Fruit fly (Drosophila melanogaster) Kc167 (cell line): ENCODE data around the gene CG11889.

ENCODE experiments used
- Myc ChIP-seq: fragments of >200 bp; optimal IDR thresholded peaks from 2 replicates; lab custom pipeline; 2017; ENCODE audit warnings: missing external identifiers
- Sin3A ChIP-seq: fragments of >200 bp; optimal IDR thresholded peaks from 2 replicates; lab custom pipeline; 2018; ENCODE audit warnings: missing external identifiers
- h ChIP-seq: fragments of >200 bp; optimal IDR thresholded peaks from 3 replicates; lab custom pipeline; 2018; ENCODE audit warnings: missing external identifiers
- insv ChIP-seq: fragments of >200 bp; optimal IDR thresholded peaks from 3 replicates; lab custom pipeline; 2018; ENCODE audit warnings: missing external identifiers
- psq ChIP-seq: fragments of >200 bp; optimal IDR thresholded peaks from 2 replicates; lab custom pipeline; 2017; ENCODE audit warnings: missing external identifiers
- ttk ChIP-seq: sonication (Bioruptor generic); optimal IDR thresholded peaks from 2 replicates; lab custom pipeline; 2017; ENCODE audit warnings: missing external identifiers

Gene CG11889

dm6 chr3R:25300575-25300974 is 30.6 kb downstream of the CG11889 start, which contains the start of gene CG13659:
Gene CG13659 (plus strand): TSS chr3R:25300891.
- TF ChIP-seq insv (lab: Kevin White, UChicago): no peak
- TF ChIP-seq ttk (lab: Kevin White, UChicago): no peak
- TF ChIP-seq h: no peak
- TF ChIP-seq psq: no peak
- no peak for TF ChIP-seq Sin3A (lab: Kevin White, UChicago)
- TF ChIP-seq Myc (lab: Kevin White, UChicago): no peak

dm6 chr3R:25302239-25302638 is 32.2 kb downstream of the CG11889 start, which contains the start of gene CG31370:
Gene CG31370 (plus strand): TSS chr3R:25302464.
- TF ChIP-seq Myc (lab: Kevin White, UChicago): no peak
- TF ChIP-seq psq: no peak
- no peak for TF ChIP-seq insv (lab: Kevin White, UChicago)
- TF ChIP-seq h: no peak
- no peak for TF ChIP-seq Sin3A (lab: Kevin White, UChicago)
- no peak for TF ChIP-seq ttk (lab: Kevin White, UChicago)

dm6 chr3R:25303857-25304440 is 33.9 kb downstream of the CG11889 start, which contains the start of gene CG31436:
Gene CG31436 (plus strand): TSS chr3R:25304137.
- no peak for TF ChIP-seq insv (lab: Kevin White, UChicago)
- TF ChIP-seq ttk (lab: Kevin White, UChicago): no peak
- TF ChIP-seq Sin3A (lab: Kevin White, UChicago): no peak
- TF ChIP-seq Myc (lab: Kevin White, UChicago): no peak
- no peak for TF ChIP-seq h
- no peak for TF ChIP-seq psq

- no peak for TF ChIP-seq ttk (lab: Kevin White, UChicago)
- TF ChIP-seq Sin3A (lab: Kevin White, UChicago): no peak
- TF ChIP-seq h: no peak
- TF ChIP-seq Myc (lab: Kevin White, UChicago): no peak
- TF ChIP-seq psq: no peak
- no peak for TF ChIP-seq insv (lab: Kevin White, UChicago)
These were observed 36.0 kb downstream of the CG11889 start for dm6 chr3R:25305822-25306544.

- TF ChIP-seq insv (lab: Kevin White, UChicago) (no peak), h (no peak), ttk (lab: Kevin White, UChicago) (no peak), psq (no peak), Myc (lab: Kevin White, UChicago) (no peak), Sin3A (lab: Kevin White, UChicago) (no peak)
These were observed 38.2 kb downstream of the CG11889 start, which contains the start of gene CG10550 for dm6 chr3R:25308228-25308627. Gene CG10550 (minus strand): TSS chr3R:25308391.

- TF ChIP-seq Myc (lab: Kevin White, UChicago) (no peak), Sin3A (lab: Kevin White, UChicago) (no peak), psq (no peak), h (no peak), insv (lab: Kevin White, UChicago) (no peak), ttk (lab: Kevin White, UChicago) (no peak)
These were observed 39.2 kb downstream of the CG11889 start for dm6 chr3R:25309175-25309574.

- no peak for TF ChIP-seq Sin3A (lab: Kevin White, UChicago)
- TF ChIP-seq psq: no peak
- no peak for TF ChIP-seq insv (lab: Kevin White, UChicago)
- TF ChIP-seq Myc (lab: Kevin White, UChicago): no peak
- TF ChIP-seq ttk (lab: Kevin White, UChicago): no peak
- TF ChIP-seq h: no peak
These were observed 40.8 kb downstream of the CG11889 start, which contains the start of gene CG31099 for dm6 chr3R:25310843-25311242. Gene CG31099 (minus strand): TSS chr3R:25310943.

- TF ChIP-seq Myc (lab: Kevin White, UChicago): no peak
- TF ChIP-seq psq: no peak
- no peak for TF ChIP-seq Sin3A (lab: Kevin White, UChicago)
- no peak for TF ChIP-seq h
- TF ChIP-seq insv (lab: Kevin White, UChicago): no peak
- no peak for TF ChIP-seq ttk (lab: Kevin White, UChicago)
These were observed 42.6 kb downstream of the CG11889 start for dm6 chr3R:25312583-25312982.

- TF ChIP-seq Myc (lab: Kevin White, UChicago) (no peak), h (no peak), ttk (lab: Kevin White, UChicago) (no peak), psq (no peak), Sin3A (lab: Kevin White, UChicago) (no peak), insv (lab: Kevin White, UChicago) (no peak)
These were observed 43.8 kb downstream of the CG11889 start, which contains the start of gene CG31087 for dm6 chr3R:25313771-25314170. Gene CG31087 (minus strand): TSS chr3R:25313833.

dm6 chr3R:25316016-25316415 is 46.0 kb downstream of the CG11889 start, which contains the start of gene CG10559:
Gene CG10559 (minus strand): TSS chr3R:25316116.
- TF ChIP-seq Myc (lab: Kevin White, UChicago) (no peak), ttk (lab: Kevin White, UChicago) (no peak), insv (lab: Kevin White, UChicago) (no peak), psq (no peak), h (no peak), Sin3A (lab: Kevin White, UChicago) (no peak)

dm6 chr3R:25318011-25318410 is 48.0 kb downstream of the CG11889 start, which contains the start of gene CG10553:
Gene CG10553 (minus strand): TSS chr3R:25318111.
- no peak for TF ChIP-seq insv (lab: Kevin White, UChicago)
- no peak for TF ChIP-seq psq
- no peak for TF ChIP-seq Sin3A (lab: Kevin White, UChicago)
- no peak for TF ChIP-seq h
- no peak for TF ChIP-seq ttk (lab: Kevin White, UChicago)
- no peak for TF ChIP-seq Myc (lab: Kevin White, UChicago)
